Worm (Caenorhabditis elegans): Measurements from ENCODE around the gene col-147.

Gene col-147

ce11 chrV:9645507-9645906, 12.4 kb upstream of the col-147 start, which contains the start of the genes atl-1 and hcp-2:
TSS of gene atl-1 (minus strand) at chrV:9645595.
TSS of gene hcp-2 (plus strand) at chrV:9645859.
- TF ChIP-seq unc-3 (GFP tag; conservative IDR thresholded peaks at IDR 0.05) (no peak), unc-3 (tag; optimal IDR thresholded peaks at IDR 0.05) (no peak), dve-1 (tag; optimal IDR thresholded peaks at IDR 0.05) (no peak), ztf-16 (tag; optimal IDR thresholded peaks at IDR 0.05) (no peak), ceh-2 (tag; optimal IDR thresholded peaks at IDR 0.05) (no peak), nhr-232 (tag; optimal IDR thresholded peaks at IDR 0.05) (no peak), ceh-18 (tag; optimal IDR thresholded peaks at IDR 0.05) (no peak), madf-2 (tag; optimal IDR thresholded peaks at IDR 0.05) (no peak), eyg-1 (tag; optimal IDR thresholded peaks at IDR 0.05) (no peak), ceh-22 (tag; optimal IDR thresholded peaks at IDR 0.05) (no peak), fkh-10 (GFP tag; optimal IDR thresholded peaks at IDR 0.05) (no peak), F13H6.1 (tag; optimal IDR thresholded peaks at IDR 0.05) (no peak), pros-1 (tag; optimal IDR thresholded peaks at IDR 0.05) (no peak), che-1 (tag; optimal IDR thresholded peaks at IDR 0.05) (no peak), ceh-19 (GFP tag; optimal IDR thresholded peaks at IDR 0.05) (no peak), unc-86 (tag; optimal IDR thresholded peaks at IDR 0.05) (no peak), T23F11.4 (GFP tag; optimal IDR thresholded peaks at IDR 0.05) (no peak), pqm-1 (tag; optimal IDR thresholded peaks at IDR 0.05) (no peak), ceh-45 (GFP tag; IDR thresholded peaks at IDR 0.05) (no peak), hlh-30 (tag; optimal IDR thresholded peaks at IDR 0.05; ENCODE audit: insufficient read depth) (no peak)

- TF ChIP-seq ceh-30 (tag; optimal IDR thresholded peaks at IDR 0.05) (no peak), fkh-6 (tag; optimal IDR thresholded peaks at IDR 0.05) (no peak), elt-2 (tag; optimal IDR thresholded peaks at IDR 0.05) (no peak), K09A11.1 (tag; optimal IDR thresholded peaks at IDR 0.05; ENCODE audit: insufficient read depth) (no peak), ahr-1 (tag; optimal IDR thresholded peaks at IDR 0.05) (no peak), C38D4.7 (GFP tag; optimal IDR thresholded peaks at IDR 0.05) (no peak), pha-2 (tag; optimal IDR thresholded peaks at IDR 0.05) (no peak), hlh-30 (tag; optimal IDR thresholded peaks at IDR 0.05; ENCODE audit: insufficient read depth) (no peak), unc-55 (GFP tag; optimal IDR thresholded peaks at IDR 0.05) (no peak), syd-9 (tag; optimal IDR thresholded peaks at IDR 0.05) (no peak), sdc-2 (tag; optimal IDR thresholded peaks at IDR 0.05) (no peak), hlh-6 (tag; optimal IDR thresholded peaks at IDR 0.05) (no peak), eyg-1 (tag; optimal IDR thresholded peaks at IDR 0.05) (no peak), pax-1 (tag; optimal IDR thresholded peaks at IDR 0.05) (no peak), ceh-31 (tag; optimal IDR thresholded peaks at IDR 0.05) (no peak)
Measured at ce11 chrV:9632348-9632747, 790 bp downstream of the col-147 start.

- TF ChIP-seq K09A11.1 (tag; optimal IDR thresholded peaks at IDR 0.05; ENCODE audit: insufficient read depth) (no peak), ets-4 (tag; optimal IDR thresholded peaks at IDR 0.05) (no peak), npax-4 (tag; optimal IDR thresholded peaks at IDR 0.05) (no peak), pha-2 (tag; optimal IDR thresholded peaks at IDR 0.05) (no peak), nhr-11 (tag; optimal IDR thresholded peaks at IDR 0.05) (no peak), ceh-9 (tag; optimal IDR thresholded peaks at IDR 0.05) (no peak), hlh-15 (tag; optimal IDR thresholded peaks at IDR 0.05) (no peak), eyg-1 (tag; optimal IDR thresholded peaks at IDR 0.05) (no peak), T23F11.4 (GFP tag; optimal IDR thresholded peaks at IDR 0.05) (no peak), ceh-14 (tag; optimal IDR thresholded peaks at IDR 0.05) (no peak), ceh-6 (GFP tag; optimal IDR thresholded peaks at IDR 0.05) (no peak), ceh-24 (tag; optimal IDR thresholded peaks at IDR 0.05) (no peak), fkh-10 (GFP tag; optimal IDR thresholded peaks at IDR 0.05) (no peak), ceh-48 (tag; optimal IDR thresholded peaks at IDR 0.05) (no peak), ref-2 (tag; optimal IDR thresholded peaks at IDR 0.05) (no peak)
Measured at ce11 chrV:9630944-9631343, 2.2 kb downstream of the col-147 start, which contains the start of gene T06E4.5. TSS of gene T06E4.5 (plus strand) at chrV:9631244.

All from whole organism, late embryonic.